Worm (Caenorhabditis elegans) whole organism, young adult: ENCODE measurements around the gene rmd-1.

Experiments used
- F52B5.7 ChIP-seq: sonication (generic microtip); optimal IDR thresholded peaks from 2 replicates; lab custom pipeline; 2016; ENCODE audit warnings: mild to moderate bottlenecking, missing genetic modification characterization, missing compliant biosample characterization
- Y79H2A.3 ChIP-seq: fragments of 200-800 bp; sonication (Bioruptor generic); conservative IDR thresholded peaks from 2 replicates; pipeline ENCODE4 v1.3.6; 2022; ENCODE audit warnings: missing genetic modification reagents, missing genetic modification characterization, missing compliant biosample characterization
- akir-1 ChIP-seq: fragments of 200-800 bp; sonication (Bioruptor generic); optimal IDR thresholded peaks from 2 replicates; lab custom pipeline; 2018; ENCODE audit warnings: mild to moderate bottlenecking, missing genetic modification characterization, moderate library complexity, missing compliant biosample characterization
- ama-1 ChIP-seq, 3 experiments: fragments of 150-350 bp in 1 of 3; sonication (generic microtip) in 2 of 3; optimal IDR thresholded peaks; 2 replicates each; lab custom pipeline; 2014 to 2018; ENCODE audit warnings: missing biosample characterization in 2 of 3, missing genetic modification characterization in 2 of 3, missing genetic modification reagents in 2 of 3
- athp-1 ChIP-seq: sonication (generic microtip); optimal IDR thresholded peaks from 2 replicates; lab custom pipeline; 2017; ENCODE audit warnings: mild to moderate bottlenecking, missing genetic modification characterization, missing compliant biosample characterization
- dpff-1 ChIP-seq: sonication (generic microtip); optimal IDR thresholded peaks from 2 replicates; lab custom pipeline; 2017; ENCODE audit warnings: mild to moderate bottlenecking, missing genetic modification characterization, missing compliant biosample characterization
- dpl-1 ChIP-seq: fragments of 150-350 bp; optimal IDR thresholded peaks from 2 replicates; lab custom pipeline; 2014; ENCODE audit warnings: missing biosample characterization, missing genetic modification reagents, missing genetic modification characterization
- hlh-26 ChIP-seq: fragments of 200-800 bp; sonication (Bioruptor generic); conservative IDR thresholded peaks from 2 replicates; pipeline ENCODE4 v1.3.6; 2022; ENCODE audit warnings: missing genetic modification reagents, missing genetic modification characterization, missing compliant biosample characterization
- rpc-1 ChIP-seq, 2 experiments: fragments of 150-350 bp in 1 of 2; sonication (generic microtip) in 1 of 2; optimal IDR thresholded peaks; 2 replicates each; lab custom pipeline; 2014 to 2018; ENCODE audit warnings: missing biosample characterization in 1 of 2, missing genetic modification characterization in 1 of 2, missing genetic modification reagents in 1 of 2, missing genotype in 1 of 2
- snpc-1.1 ChIP-seq: sonication (generic microtip); optimal IDR thresholded peaks from 2 replicates; lab custom pipeline; 2017; ENCODE audit warnings: missing genetic modification characterization, mild to moderate bottlenecking, missing compliant biosample characterization, antibody characterized with exemption, moderate library complexity, missing genotype, missing genetic modification reagents; ENCODE audit not compliant: insufficient read depth
- unc-62 ChIP-seq: fragments of 150-350 bp; optimal IDR thresholded peaks from 2 replicates; lab custom pipeline; 2014; ENCODE audit warnings: missing biosample characterization, missing genetic modification reagents, missing genetic modification characterization
- ztf-22 ChIP-seq: fragments of 200-800 bp; sonication (Bioruptor generic); optimal IDR thresholded peaks from 2 replicates; lab custom pipeline; 2018; ENCODE audit warnings: mild to moderate bottlenecking, missing genetic modification characterization, moderate library complexity, missing compliant biosample characterization

ce11 chrIII:9808179-9808578 lies 49.3 kb downstream of the rmd-1 start, which contains the start of gene gtap-2:
- TF ChIP-seq ztf-22 (no peak), hlh-26 (GFP tag; lab: Robert Waterston, UW) (no peak), dpff-1 (tag; lab: Kevin White, UChicago) (no peak), snpc-1.1 (no peak), unc-62 (GFP tag; lab: Kevin White, UChicago) (no peak), akir-1 (GFP tag; lab: Kevin White, UChicago) (no peak), Y79H2A.3 (no peak), rpc-1 (optimal IDR thresholded peaks at IDR 0.05; lab: Kevin White, UChicago) (no peak), rpc-1 (tag; optimal IDR thresholded peaks at IDR 0.05; lab: Kevin White, UChicago) (no peak), athp-1 (tag; lab: Kevin White, UChicago) (no peak), ama-1 (optimal IDR thresholded peaks at IDR 0.05; lab: Kevin White, UChicago) (no peak), ama-1 (GFP tag; optimal IDR thresholded peaks at IDR 0.05; lab: Kevin White, UChicago) (no peak), F52B5.7 (tag; lab: Kevin White, UChicago) (no peak), dpl-1 (GFP tag; lab: Kevin White, UChicago) (no peak)
